Worm (Caenorhabditis elegans): ENCODE data around the gene K02E2.7.

DNA sequence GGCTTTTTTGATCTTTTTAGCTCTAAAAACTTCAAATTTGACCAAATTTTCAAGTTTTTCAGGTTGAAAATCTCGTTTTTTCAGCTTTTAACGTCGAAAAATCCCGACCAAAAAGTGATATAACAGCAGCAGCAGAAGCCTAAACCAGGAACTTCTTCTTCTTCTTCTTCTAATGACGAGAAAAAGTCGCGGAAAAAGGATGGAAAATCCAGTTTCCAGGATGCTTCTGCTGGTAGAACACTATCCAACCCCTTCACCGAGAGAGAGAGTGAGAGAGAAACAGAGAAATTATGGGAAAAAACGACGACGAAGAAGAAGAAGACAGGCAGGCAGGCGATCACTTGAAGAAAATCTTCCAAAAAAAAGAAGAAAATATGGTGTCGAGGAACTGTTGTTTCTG, 20.0 kb upstream of the K02E2.7 start:
- TF ChIP-seq pha-4 (tag; optimal IDR thresholded peaks at IDR 0.05) (no peak), ama-1 (optimal IDR thresholded peaks at IDR 0.05) (no peak), nhr-11 (tag; optimal IDR thresholded peaks at IDR 0.05) (no peak), pqm-1 (tag; optimal IDR thresholded peaks at IDR 0.05) (no peak), fkh-10 (GFP tag; optimal IDR thresholded peaks at IDR 0.05) (no peak), hlh-30 (tag; optimal IDR thresholded peaks at IDR 0.05; ENCODE audit: insufficient read depth) (no peak), ceh-6 (GFP tag; optimal IDR thresholded peaks at IDR 0.05) (no peak), lim-6 (tag; optimal IDR thresholded peaks at IDR 0.05) (no peak), unc-42 (tag; optimal IDR thresholded peaks at IDR 0.05) (no peak), elt-2 (tag; optimal IDR thresholded peaks at IDR 0.05) (no peak), ztf-16 (tag; optimal IDR thresholded peaks at IDR 0.05) (no peak), T23F11.4 (GFP tag; optimal IDR thresholded peaks at IDR 0.05) (no peak), ceh-14 (tag; optimal IDR thresholded peaks at IDR 0.05) (no peak), tbx-2 (tag; optimal IDR thresholded peaks at IDR 0.05) (no peak)

Data from whole organism, late embryonic.